Fruit fly (Drosophila melanogaster) whole organism, wandering third instar larva: ENCODE results near the gene da.

Experiments used
- Vsx2 ChIP-seq: fragments of 200-300, 225-300 bp; sonication (Bioruptor generic); optimal IDR thresholded peaks from 2 replicates; lab custom pipeline; 2018; ENCODE audit warnings: missing biosample characterization, missing genetic modification characterization; ENCODE audit not compliant: partially characterized antibody
- dmrt93B ChIP-seq: fragments of 200-800 bp; sonication (Bioruptor generic); optimal IDR thresholded peaks from 2 replicates; lab custom pipeline; 2018; ENCODE audit warnings: missing biosample characterization, mild to moderate bottlenecking, missing genetic modification characterization
- usp ChIP-seq: fragments of >200 bp; optimal IDR thresholded peaks from 2 replicates; lab custom pipeline; 2017; ENCODE audit warnings: missing biosample characterization, missing genetic modification characterization

DNA sequence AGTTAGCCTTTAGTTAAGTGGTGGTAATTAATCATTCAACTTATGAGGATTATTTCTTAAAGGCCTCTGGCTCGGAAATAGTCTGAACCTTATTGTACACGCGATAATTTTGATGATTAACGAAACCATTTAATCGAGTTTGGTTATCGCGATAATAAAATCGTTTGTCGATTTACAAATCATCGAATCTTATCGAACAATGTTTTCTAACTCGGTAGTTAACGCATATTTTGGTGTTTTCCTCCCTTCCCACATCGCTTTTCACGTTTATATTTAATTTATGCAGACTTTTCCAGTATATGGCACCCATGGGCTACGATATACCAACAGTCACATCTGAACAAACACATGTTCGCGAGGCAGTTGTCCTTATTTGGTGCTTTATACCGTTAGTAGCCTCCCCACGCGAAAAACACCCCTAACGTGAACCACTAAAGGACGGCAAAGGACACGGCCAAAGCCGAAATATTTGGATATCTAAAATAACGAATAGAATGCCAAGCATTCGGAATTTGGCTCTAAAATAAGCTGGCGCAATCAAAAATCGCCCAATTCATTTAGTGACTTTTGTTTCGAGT, 43.8 kb upstream of the da start, which contains the start of gene Frmd5:
- no peak for TF ChIP-seq Vsx2 (GFP tag; lab: Kevin White, UChicago)
- no peak for TF ChIP-seq usp (GFP tag; lab: Kevin White, UChicago)
- no peak for TF ChIP-seq dmrt93B (GFP tag; lab: Kevin White, UChicago)
